Fruit fly (Drosophila melanogaster) whole organism, embryonic: ENCODE data around the gene IntS6.

ENCODE experiments used
- Abd-B ChIP-seq: fragments of 200-800 bp; sonication (Bioruptor generic); optimal IDR thresholded peaks from 2 replicates; lab custom pipeline; 2018; ENCODE audit warnings: missing biosample characterization, mild to moderate bottlenecking, missing genetic modification characterization, moderate library complexity
- Adf1 ChIP-seq: fragments of 200-800 bp; sonication (Bioruptor generic); IDR thresholded peaks from 2 replicates; pipeline ENCODE4 v1.3.6; 2022; ENCODE audit warnings: missing biosample characterization, missing genetic modification characterization
- Asciz ChIP-seq: fragments of 200-800 bp; sonication (Bioruptor generic); optimal IDR thresholded peaks from 2 replicates; lab custom pipeline; 2017; ENCODE audit warnings: missing biosample characterization, mild to moderate bottlenecking, missing genetic modification characterization, missing genetic modification reagents
- CG10267 ChIP-seq: fragments of 200-800 bp; sonication (Bioruptor generic); optimal IDR thresholded peaks from 2 replicates; lab custom pipeline; 2018; ENCODE audit warnings: missing biosample characterization, mild to moderate bottlenecking, missing genetic modification characterization, moderate library complexity
- CG10321 ChIP-seq: fragments of 200-800 bp; sonication (Bioruptor generic); IDR thresholded peaks from 2 replicates; pipeline ENCODE4 v1.3.6; 2022; ENCODE audit warnings: missing biosample characterization, missing genetic modification characterization
- CG13624 ChIP-seq: fragments of 200-800 bp; sonication (Bioruptor generic); optimal IDR thresholded peaks from 2 replicates; lab custom pipeline; 2016; ENCODE audit warnings: missing biosample characterization, missing genetic modification characterization
- CG14014 ChIP-seq: fragments of 200-800 bp; sonication (Bioruptor generic); IDR thresholded peaks from 2 replicates; pipeline ENCODE4 v1.3.6; 2022; ENCODE audit warnings: missing biosample characterization, missing genetic modification characterization
- CG15011 ChIP-seq: fragments of 200-800 bp; sonication (Bioruptor generic); optimal IDR thresholded peaks from 3 replicates; lab custom pipeline; 2018; ENCODE audit warnings: missing biosample characterization, mild to moderate bottlenecking, missing genetic modification characterization
- CG1602 ChIP-seq: fragments of 200-800 bp; sonication (Bioruptor generic); optimal IDR thresholded peaks from 3 replicates; lab custom pipeline; 2016; ENCODE audit warnings: missing biosample characterization, missing genetic modification characterization
- CG1603 ChIP-seq: fragments of 200-800 bp; sonication (Bioruptor generic); optimal IDR thresholded peaks from 2 replicates; lab custom pipeline; 2019; ENCODE audit warnings: missing biosample characterization, mild to moderate bottlenecking, missing genetic modification characterization, moderate library complexity
- CG17186 ChIP-seq: fragments of 200-800 bp; sonication (Bioruptor generic); optimal IDR thresholded peaks from 3 replicates; lab custom pipeline; 2017; ENCODE audit warnings: missing biosample characterization, missing genetic modification reagents, missing genetic modification characterization
- CG17385 ChIP-seq: fragments of 200-800 bp; sonication (Bioruptor generic); optimal IDR thresholded peaks from 3 replicates; lab custom pipeline; 2018; ENCODE audit warnings: missing biosample characterization, mild to moderate bottlenecking, missing genetic modification characterization
- CG2199 ChIP-seq: fragments of 200-800 bp; sonication (Bioruptor generic); IDR thresholded peaks from 3 replicates; pipeline ENCODE4 v1.3.6; 2022; ENCODE audit warnings: missing biosample characterization, missing genetic modification characterization
- CG2875 ChIP-seq: fragments of 200-800 bp; sonication (Bioruptor generic); optimal IDR thresholded peaks from 2 replicates; lab custom pipeline; 2017; ENCODE audit warnings: missing biosample characterization, mild to moderate bottlenecking, missing genetic modification characterization, missing genetic modification reagents
- CG4730 ChIP-seq: fragments of 200-800 bp; sonication (Bioruptor generic); IDR thresholded peaks from 2 replicates; pipeline ENCODE4 v1.3.6; 2022; ENCODE audit warnings: missing biosample characterization, missing genetic modification characterization
- CG6175 ChIP-seq: fragments of 200-800 bp; sonication (Bioruptor generic); IDR thresholded peaks from 3 replicates; pipeline ENCODE4 v1.3.6; 2022; ENCODE audit warnings: missing biosample characterization, missing genetic modification characterization
- CG6654 ChIP-seq: fragments of 200-800 bp; sonication (Bioruptor generic); optimal IDR thresholded peaks from 2 replicates; lab custom pipeline; 2017; ENCODE audit warnings: missing biosample characterization, mild to moderate bottlenecking, missing genetic modification characterization
- CG6683 ChIP-seq: fragments of 200-800 bp; sonication (Bioruptor generic); optimal IDR thresholded peaks from 2 replicates; lab custom pipeline; 2017; ENCODE audit warnings: missing biosample characterization, mild to moderate bottlenecking, missing genetic modification characterization, missing genetic modification reagents
- CG6854 ChIP-seq: fragments of 200-800 bp; sonication (Bioruptor generic); optimal IDR thresholded peaks from 3 replicates; lab custom pipeline; 2017; ENCODE audit warnings: missing biosample characterization, mild to moderate bottlenecking, missing genetic modification characterization
- CG7372 ChIP-seq: fragments of 200-800 bp; sonication (Bioruptor generic); IDR thresholded peaks from 2 replicates; pipeline ENCODE4 v1.3.6; 2022; ENCODE audit warnings: missing biosample characterization, missing genetic modification characterization
- CG7556 ChIP-seq: fragments of 200-800 bp; sonication (Bioruptor generic); optimal IDR thresholded peaks from 2 replicates; lab custom pipeline; 2017; ENCODE audit warnings: missing biosample characterization, mild to moderate bottlenecking, missing genetic modification characterization
- CG9932 ChIP-seq: fragments of 200-800 bp; sonication (Bioruptor generic); IDR thresholded peaks from 2 replicates; pipeline ENCODE4 v1.3.6; 2022; ENCODE audit warnings: missing biosample characterization, missing genetic modification characterization
- CHES-1-like ChIP-seq: fragments of 200-800 bp; sonication (Bioruptor generic); optimal IDR thresholded peaks from 2 replicates; lab custom pipeline; 2016; ENCODE audit warnings: missing biosample characterization, missing genetic modification characterization
- CTCF ChIP-seq: fragments of 200-800 bp; sonication (Bioruptor generic); optimal IDR thresholded peaks from 2 replicates; lab custom pipeline; 2017; ENCODE audit warnings: missing biosample characterization, mild to moderate bottlenecking, missing genetic modification characterization, moderate library complexity
- Drgx ChIP-seq: fragments of 200-800 bp; sonication (Bioruptor generic); IDR thresholded peaks from 2 replicates; pipeline ENCODE4 v1.3.6; 2022; ENCODE audit warnings: missing biosample characterization, missing genetic modification characterization
- Fer2 ChIP-seq: fragments of 200-800 bp; sonication (Bioruptor generic); optimal IDR thresholded peaks from 2 replicates; lab custom pipeline; 2018; ENCODE audit warnings: missing biosample characterization, mild to moderate bottlenecking, missing genetic modification characterization, moderate library complexity
- H2.0 ChIP-seq: fragments of 200-800 bp; sonication (Bioruptor generic); IDR thresholded peaks from 2 replicates; pipeline ENCODE4 v1.3.6; 2022; ENCODE audit warnings: missing biosample characterization, missing genetic modification characterization
- HLH3B ChIP-seq: fragments of 200-800 bp; sonication (Bioruptor generic); IDR thresholded peaks from 2 replicates; pipeline ENCODE4 v1.3.6; 2022; ENCODE audit warnings: missing biosample characterization, missing genetic modification characterization
- HLH54F ChIP-seq: fragments of 200-800 bp; sonication (Bioruptor generic); optimal IDR thresholded peaks from 3 replicates; lab custom pipeline; 2016; ENCODE audit warnings: missing biosample characterization, missing genetic modification characterization
- Hr78 ChIP-seq, 2 experiments: fragments of 200-800 bp in 1 of 2; fragments of >200 bp in 1 of 2; sonication (Bioruptor generic) in 1 of 2; optimal IDR thresholded peaks; 2 replicates each; lab custom pipeline; 2017 to 2019; ENCODE audit warnings: missing biosample characterization in 2 of 2, missing genetic modification characterization in 2 of 2, mild to moderate bottlenecking in 1 of 2, moderate library complexity in 1 of 2
- Lhr ChIP-seq: fragments of 200-800 bp; sonication (Bioruptor generic); optimal IDR thresholded peaks from 3 replicates; lab custom pipeline; 2017; ENCODE audit warnings: mild to moderate bottlenecking, missing biosample characterization, missing genetic modification reagents, missing genetic modification characterization
- Lpt ChIP-seq: fragments of >200 bp; optimal IDR thresholded peaks from 2 replicates; lab custom pipeline; 2018; ENCODE audit warnings: missing biosample characterization, missing genetic modification characterization
- MTF-1 ChIP-seq: fragments of 200-800 bp; sonication (Bioruptor generic); optimal IDR thresholded peaks from 2 replicates; lab custom pipeline; 2018; ENCODE audit warnings: missing biosample characterization, mild to moderate bottlenecking, missing genetic modification characterization, borderline replicate concordance
- Mes4 ChIP-seq: fragments of 200-800 bp; sonication (Bioruptor generic); optimal IDR thresholded peaks from 2 replicates; lab custom pipeline; 2016; ENCODE audit warnings: missing biosample characterization, missing genetic modification characterization
- Myb ChIP-seq: fragments of 200-800 bp; sonication (Bioruptor generic); optimal IDR thresholded peaks from 2 replicates; lab custom pipeline; 2016; ENCODE audit warnings: missing biosample characterization, missing genetic modification characterization
- NK7.1 ChIP-seq: fragments of 200-800 bp; sonication (Bioruptor generic); optimal IDR thresholded peaks from 3 replicates; lab custom pipeline; 2016; ENCODE audit warnings: missing biosample characterization, missing genetic modification characterization
- Poxn ChIP-seq: fragments of 200-800 bp; sonication (Bioruptor generic); IDR thresholded peaks from 2 replicates; pipeline ENCODE4 v1.3.6; 2022; ENCODE audit warnings: missing biosample characterization, missing genetic modification characterization
- Sry-β ChIP-seq: fragments of 200-800 bp; sonication (Bioruptor generic); optimal IDR thresholded peaks from 2 replicates; lab custom pipeline; 2018; ENCODE audit warnings: missing biosample characterization, mild to moderate bottlenecking, missing genetic modification characterization, moderate library complexity
- Sry-δ ChIP-seq: fragments of 200-800 bp; sonication (Bioruptor generic); optimal IDR thresholded peaks from 2 replicates; lab custom pipeline; 2016; ENCODE audit warnings: missing biosample characterization, missing genetic modification characterization
- Xbp1 ChIP-seq: fragments of 200-800 bp; sonication (Bioruptor generic); optimal IDR thresholded peaks from 3 replicates; lab custom pipeline; 2016; ENCODE audit warnings: missing biosample characterization, mild to moderate bottlenecking, missing genetic modification characterization
- br ChIP-seq: fragments of >200 bp; optimal IDR thresholded peaks from 2 replicates; lab custom pipeline; 2017
- chm ChIP-seq: fragments of 200-800 bp; sonication (Bioruptor generic); IDR thresholded peaks from 2 replicates; pipeline ENCODE4 v1.3.6; 2022; ENCODE audit warnings: missing biosample characterization, missing genetic modification characterization
- esg ChIP-seq: fragments of 200-800 bp; sonication (Bioruptor generic); conservative IDR thresholded peaks from 2 replicates; pipeline ENCODE4 v1.3.6; 2022; ENCODE audit warnings: missing biosample characterization, missing genetic modification characterization
- fd64A ChIP-seq: fragments of 200-800 bp; sonication (Bioruptor generic); optimal IDR thresholded peaks from 3 replicates; lab custom pipeline; 2018; ENCODE audit warnings: missing biosample characterization, mild to moderate bottlenecking, missing genetic modification characterization
- lbe ChIP-seq: fragments of 200-800 bp; sonication (Bioruptor generic); optimal IDR thresholded peaks from 2 replicates; lab custom pipeline; 2016; ENCODE audit warnings: missing biosample characterization, mild to moderate bottlenecking, missing genetic modification characterization
- mirr ChIP-seq: fragments of 200-800 bp; sonication (Bioruptor generic); optimal IDR thresholded peaks from 3 replicates; lab custom pipeline; 2018; ENCODE audit warnings: missing biosample characterization, mild to moderate bottlenecking, missing genetic modification characterization
- ranshi ChIP-seq: fragments of 200-800 bp; sonication (Bioruptor generic); IDR thresholded peaks from 2 replicates; pipeline ENCODE4 v1.3.6; 2022; ENCODE audit warnings: missing biosample characterization, missing genetic modification characterization
- sisA ChIP-seq: fragments of 200-800 bp; sonication (Bioruptor generic); IDR thresholded peaks from 2 replicates; pipeline ENCODE4 v1.3.6; 2022; ENCODE audit warnings: missing biosample characterization, missing genetic modification characterization
- slp2 ChIP-seq: fragments of 200-800 bp; sonication (Bioruptor generic); optimal IDR thresholded peaks from 2 replicates; lab custom pipeline; 2016; ENCODE audit warnings: missing biosample characterization, missing genetic modification characterization
- stwl ChIP-seq: fragments of 200-800 bp; sonication (Bioruptor generic); optimal IDR thresholded peaks from 3 replicates; lab custom pipeline; 2018; ENCODE audit warnings: missing biosample characterization, mild to moderate bottlenecking, missing genetic modification characterization, moderate library complexity
- tgo ChIP-seq: fragments of 200-800 bp; sonication (Bioruptor generic); IDR thresholded peaks from 3 replicates; pipeline ENCODE4 v1.3.6; 2022; ENCODE audit warnings: missing biosample characterization, missing genetic modification characterization
- zen2 ChIP-seq: fragments of 200-800 bp; sonication (Bioruptor generic); IDR thresholded peaks from 3 replicates; pipeline ENCODE4 v1.3.6; 2022; ENCODE audit warnings: missing biosample characterization, missing genetic modification characterization; ENCODE audit not compliant: partially characterized antibody

The IntS6 gene

dm6 chrX:5718476-5719012 is 28.5 kb downstream of the IntS6 start (continued):
- TF ChIP-seq CTCF (no peak), zen2 (GFP tag; lab: Robert Waterston, UW) (no peak), CG14014 (peak; percentile 84), CG6654 (GFP tag; lab: Kevin White, UChicago) (no peak), Poxn (GFP tag; lab: Robert Waterston, UW) (peak; percentile 51; the same call in 1 of the 2 replicates), Mes4 (GFP tag; lab: Kevin White, UChicago) (no peak), br (no peak), tgo (GFP tag; lab: Robert Waterston, UW) (peak; percentile 69), Fer2 (tag; lab: Kevin White, UChicago) (peak; percentile 58), ranshi (GFP tag; lab: Robert Waterston, UW) (peak; percentile 71; the same call in 1 of the 2 replicates), MTF-1 (GFP tag; lab: Kevin White, UChicago) (no peak), Hr78 (GFP tag; optimal IDR thresholded peaks at IDR 0.05; lab: Kevin White, UChicago) (no peak), CG17186 (GFP tag; lab: Kevin White, UChicago) (no peak), CG4730 (GFP tag; lab: Robert Waterston, UW) (peak; percentile 57; the same call in 1 of the 2 replicates), Drgx (peak; percentile 50; the same call in 1 of the 2 replicates), esg (peak; percentile 37; the same call in 1 of the 2 replicates), HLH3B (GFP tag; lab: Robert Waterston, UW) (peak; percentile 50; the same call in 1 of the 2 replicates), stwl (tag; lab: Kevin White, UChicago) (no peak), chm (GFP tag; lab: Robert Waterston, UW) (no peak; the same call in 1 of the 2 replicates), CG6854 (peak; percentile 17), NK7.1 (GFP tag; lab: Kevin White, UChicago) (no peak), Lpt (GFP tag; lab: Kevin White, UChicago) (no peak), lbe (peak; percentile 67), Sry-δ (GFP tag; lab: Kevin White, UChicago) (no peak), CG6175 (peak; percentile 64; the same call in 2 of the 3 replicates), fd64A (GFP tag; lab: Kevin White, UChicago) (no peak), Myb (no peak), CHES-1-like (GFP tag; lab: Kevin White, UChicago) (no peak), CG2875 (GFP tag; lab: Kevin White, UChicago) (no peak), CG15011 (GFP tag; lab: Kevin White, UChicago) (peak; percentile 30), CG2199 (GFP tag; lab: Robert Waterston, UW) (no peak), CG13624 (GFP tag; lab: Kevin White, UChicago) (no peak), slp2 (GFP tag; lab: Kevin White, UChicago) (no peak), H2.0 (GFP tag; lab: Robert Waterston, UW) (peak; percentile 61), Adf1 (peak; percentile 50), HLH54F (GFP tag; lab: Kevin White, UChicago) (no peak), Asciz (no peak), Abd-B (GFP tag; lab: Kevin White, UChicago) (no peak), CG1603 (tag; lab: Kevin White, UChicago) (peak; percentile 4), CG17385 (peak; percentile 65), CG6683 (GFP tag; lab: Kevin White, UChicago) (peak; percentile 44), sisA (GFP tag; lab: Robert Waterston, UW) (peak; percentile 57), Lhr (GFP tag; lab: Kevin White, UChicago) (no peak), Xbp1 (GFP tag; lab: Kevin White, UChicago) (peak; percentile 43), CG1602 (no peak), CG10321 (no peak), mirr (no peak), Sry-β (GFP tag; lab: Kevin White, UChicago) (no peak), CG7556 (peak; percentile 46), CG10267 (peak; percentile 28), CG7372 (GFP tag; lab: Robert Waterston, UW) (peak; percentile 74), CG9932 (GFP tag; lab: Robert Waterston, UW) (peak; percentile 80)
